Fruit fly (Drosophila melanogaster) whole organism, prepupa: Measurements from ENCODE around the gene Gnmt.

Experiments
- CG34406 ChIP-seq: fragments of 200-800 bp; sonication (Bioruptor generic); optimal IDR thresholded peaks from 3 replicates; lab custom pipeline; 2016; ENCODE audit warnings: missing biosample characterization, missing genetic modification characterization
- CG8632 ChIP-seq: fragments of 200-800 bp; sonication (Bioruptor generic); optimal IDR thresholded peaks from 3 replicates; lab custom pipeline; 2016; ENCODE audit warnings: missing biosample characterization, missing genetic modification characterization
- cyc ChIP-seq: fragments of 200-800 bp; sonication (Bioruptor generic); optimal IDR thresholded peaks from 3 replicates; lab custom pipeline; 2016; ENCODE audit warnings: missing biosample characterization, missing genetic modification characterization

dm6 chr3R:12722392-12722914 lies 48.0 kb downstream of the Gnmt start, which contains the start of gene Men:
- TF ChIP-seq CG8632 (GFP tag; lab: Kevin White, UChicago): peak; percentile 53
- TF ChIP-seq CG34406 (GFP tag; lab: Kevin White, UChicago): peak; percentile 59
- TF ChIP-seq cyc: peak; percentile 48
